Worm (Caenorhabditis elegans): Measurements from ENCODE around the gene cfim-2.
"Not testable (repeated sequence)": the region's sequence is repeated elsewhere in the genome, so short reads cannot be mapped to it uniquely, and the experiment has no call there.

cfim-2 gene

ce11 chrIV:8951953-8952567, 25.9 kb downstream of the cfim-2 start:
- no peak for TF ChIP-seq gmeb-2 (tag; optimal IDR thresholded peaks at IDR 0.05)
- no peak for TF ChIP-seq odd-2 (tag; optimal IDR thresholded peaks at IDR 0.05)
- no peak for TF ChIP-seq sox-4 (tag; optimal IDR thresholded peaks at IDR 0.05)
- no peak for TF ChIP-seq ceh-48 (tag; optimal IDR thresholded peaks at IDR 0.05)
- no peak for TF ChIP-seq ref-2 (tag; optimal IDR thresholded peaks at IDR 0.05)
- TF ChIP-seq mec-3 (tag; optimal IDR thresholded peaks at IDR 0.05; ENCODE audit: borderline replicate concordance), result no peak
- no peak for TF ChIP-seq hlh-30 (tag; optimal IDR thresholded peaks at IDR 0.05; ENCODE audit: insufficient read depth)
- no peak for TF ChIP-seq ceh-18 (tag; optimal IDR thresholded peaks at IDR 0.05)
- no peak for TF ChIP-seq pros-1 (tag; optimal IDR thresholded peaks at IDR 0.05)
- no peak for TF ChIP-seq syd-9 (tag; optimal IDR thresholded peaks at IDR 0.05)
- no peak for TF ChIP-seq hlh-6 (tag; optimal IDR thresholded peaks at IDR 0.05)

- TF ChIP-seq sdc-2 (tag; optimal IDR thresholded peaks at IDR 0.05), result no peak
- no peak for TF ChIP-seq zip-5 (tag; optimal IDR thresholded peaks at IDR 0.05)
- no peak for TF ChIP-seq ceh-45 (GFP tag; IDR thresholded peaks at IDR 0.05)
- no peak for TF ChIP-seq gmeb-2 (tag; optimal IDR thresholded peaks at IDR 0.05)
- TF ChIP-seq rnt-1 (tag; optimal IDR thresholded peaks at IDR 0.05), result no peak
- no peak for TF ChIP-seq unc-3 (GFP tag; conservative IDR thresholded peaks at IDR 0.05)
- no peak for TF ChIP-seq unc-3 (tag; optimal IDR thresholded peaks at IDR 0.05)
- no peak for TF ChIP-seq odd-2 (tag; optimal IDR thresholded peaks at IDR 0.05)
- no peak for TF ChIP-seq ceh-22 (tag; optimal IDR thresholded peaks at IDR 0.05)
- TF ChIP-seq pha-4 (tag; optimal IDR thresholded peaks at IDR 0.05), result no peak
- no peak for TF ChIP-seq sox-4 (tag; optimal IDR thresholded peaks at IDR 0.05)
- no peak for TF ChIP-seq ceh-30 (tag; optimal IDR thresholded peaks at IDR 0.05)
- TF ChIP-seq hlh-6 (tag; optimal IDR thresholded peaks at IDR 0.05), result no peak
- no peak for TF ChIP-seq elt-4 (tag; optimal IDR thresholded peaks at IDR 0.05)
- TF ChIP-seq nhr-11 (tag; optimal IDR thresholded peaks at IDR 0.05), result no peak
- TF ChIP-seq pqm-1 (tag; optimal IDR thresholded peaks at IDR 0.05), result no peak
- no peak for TF ChIP-seq syd-9 (tag; optimal IDR thresholded peaks at IDR 0.05)
- no peak for TF ChIP-seq pros-1 (tag; optimal IDR thresholded peaks at IDR 0.05)
Observed at ce11 chrIV:8954126-8954525, 28.0 kb downstream of the cfim-2 start.

ce11 chrIV:8956189-8956588, 30.1 kb downstream of the cfim-2 start, which contains the start of gene tpra-1:
Gene tpra-1, plus strand, starts transcription at chrIV:8956489.
- no peak for TF ChIP-seq syd-9 (tag; optimal IDR thresholded peaks at IDR 0.05)
- TF ChIP-seq elt-4 (tag; optimal IDR thresholded peaks at IDR 0.05), result no peak
- no peak for TF ChIP-seq hlh-8 (tag; optimal IDR thresholded peaks at IDR 0.05)
- TF ChIP-seq ceh-2 (tag; optimal IDR thresholded peaks at IDR 0.05), result no peak
- TF ChIP-seq pqm-1 (tag; optimal IDR thresholded peaks at IDR 0.05), result no peak
- no peak for TF ChIP-seq unc-42 (tag; optimal IDR thresholded peaks at IDR 0.05)
- TF ChIP-seq ceh-24 (tag; optimal IDR thresholded peaks at IDR 0.05), result no peak
- no peak for TF ChIP-seq dmd-4 (tag; optimal IDR thresholded peaks at IDR 0.05; ENCODE audit: borderline replicate concordance)
- TF ChIP-seq ceh-31 (tag; optimal IDR thresholded peaks at IDR 0.05), result no peak
- no peak for TF ChIP-seq ceh-14 (tag; optimal IDR thresholded peaks at IDR 0.05)
- TF ChIP-seq unc-3 (GFP tag; conservative IDR thresholded peaks at IDR 0.05), result no peak
- TF ChIP-seq unc-3 (tag; optimal IDR thresholded peaks at IDR 0.05), result no peak
- no peak for TF ChIP-seq unc-55 (GFP tag; optimal IDR thresholded peaks at IDR 0.05)

- peak; percentile 46 for TF ChIP-seq sox-2 (GFP tag; IDR thresholded peaks at IDR 0.05)
- peak; percentile 75 for TF ChIP-seq unc-3 (GFP tag; conservative IDR thresholded peaks at IDR 0.05)
- TF ChIP-seq unc-3 (tag; optimal IDR thresholded peaks at IDR 0.05), result not testable (repeated sequence)
Observed at ce11 chrIV:8964042-8964441, 37.9 kb downstream of the cfim-2 start.

ce11 chrIV:8965883-8966282, 39.8 kb downstream of the cfim-2 start, which contains the start of gene C53B4.2:
Gene C53B4.2, plus strand, starts transcription at chrIV:8966183.
- TF ChIP-seq ceh-24 (tag; optimal IDR thresholded peaks at IDR 0.05), result no peak
- peak; percentile 17 for TF ChIP-seq hlh-30 (tag; optimal IDR thresholded peaks at IDR 0.05; ENCODE audit: insufficient read depth)
- TF ChIP-seq fkh-6 (tag; optimal IDR thresholded peaks at IDR 0.05), result no peak
